Worm (Caenorhabditis elegans): ENCODE data around the gene C10A4.1.

The C10A4.1 gene

DNA sequence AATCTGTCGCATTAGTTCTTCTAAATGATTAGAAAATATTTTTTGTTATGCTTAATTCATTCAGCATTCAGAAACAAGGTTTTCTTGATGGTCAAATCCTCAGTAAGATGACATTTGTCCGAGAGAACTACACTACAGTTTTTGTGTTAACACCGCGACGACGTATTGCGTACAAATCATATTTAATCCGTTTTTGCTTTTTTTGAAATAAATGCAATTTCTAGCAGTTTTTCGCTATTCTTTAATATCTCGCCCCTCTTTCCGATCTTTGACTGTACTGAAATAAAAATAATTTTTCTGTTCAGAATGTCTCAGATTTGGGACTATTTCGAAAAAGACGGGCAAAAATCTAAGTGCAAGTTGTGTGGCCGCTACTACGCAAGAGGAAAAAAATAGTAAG is at the start of gene C10A4.1:
C10A4.1 (plus strand) TSS at position 301 of the 400 bp plus-strand sequence.
- TF ChIP-seq xnd-1 (tag; optimal IDR thresholded peaks at IDR 0.05) (no peak), aptf-2 (GFP tag; conservative IDR thresholded peaks at IDR 0.05) (no peak), mxl-1 (tag; optimal IDR thresholded peaks at IDR 0.05) (no peak), madf-10 (tag; optimal IDR thresholded peaks at IDR 0.05) (no peak), nfya-1 (tag; optimal IDR thresholded peaks at IDR 0.05; ENCODE audit: borderline replicate concordance, insufficient read depth) (no peak), B0336.3 (GFP tag; IDR thresholded peaks at IDR 0.05) (no peak), lir-1 (GFP tag; conservative IDR thresholded peaks at IDR 0.05) (no peak), attf-5 (GFP tag; optimal IDR thresholded peaks at IDR 0.05) (no peak), F22D6.2 (tag; optimal IDR thresholded peaks at IDR 0.05) (no peak), lin-35 (GFP tag; optimal IDR thresholded peaks at IDR 0.05) (no peak), F57A8.1 (GFP tag; optimal IDR thresholded peaks at IDR 0.05) (no peak), akir-1 (GFP tag; optimal IDR thresholded peaks at IDR 0.05) (no peak), ceh-40 (GFP tag; IDR thresholded peaks at IDR 0.05) (no peak), sptf-2 (GFP tag; optimal IDR thresholded peaks at IDR 0.05) (no peak)

- TF ChIP-seq bed-1 (GFP tag; IDR thresholded peaks at IDR 0.05) (no peak), Y53G8AR.9 (GFP tag; conservative IDR thresholded peaks at IDR 0.05) (no peak), hrde-1 (tag; optimal IDR thresholded peaks at IDR 0.05; ENCODE audit: borderline replicate concordance) (no peak), egl-44 (GFP tag; IDR thresholded peaks at IDR 0.05) (no peak), cebp-1 (GFP tag; IDR thresholded peaks at IDR 0.05) (no peak), cebp-1 (tag; optimal IDR thresholded peaks at IDR 0.05) (no peak)
These were observed 46.4 kb upstream of the C10A4.1 start for ce11 chrX:7369770-7370169.

DNA sequence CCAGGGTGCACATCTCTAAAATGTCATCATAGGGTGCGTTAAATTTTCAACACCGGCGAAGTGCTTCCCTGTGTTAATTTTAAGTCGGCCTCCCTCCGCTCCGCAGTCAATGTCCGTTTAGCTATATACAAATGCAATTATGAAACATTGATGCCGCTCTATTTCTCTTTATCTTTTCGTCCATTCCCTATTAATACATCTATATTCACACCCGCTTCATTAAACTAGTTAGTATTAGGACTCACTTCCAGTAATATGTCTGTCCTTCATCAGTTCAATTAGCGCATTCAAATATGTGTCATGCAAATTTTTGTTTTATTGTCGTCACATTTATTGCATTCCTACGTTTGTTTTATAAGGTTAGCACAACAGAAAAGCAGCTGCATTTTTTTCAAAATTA is 44.2 kb upstream of the C10A4.1 start:
- TF ChIP-seq F33H1.4 (GFP tag; IDR thresholded peaks at IDR 0.05) (no peak), lin-35 (GFP tag; optimal IDR thresholded peaks at IDR 0.05) (no peak), ceh-40 (GFP tag; IDR thresholded peaks at IDR 0.05) (no peak), F49E8.2 (tag; optimal IDR thresholded peaks at IDR 0.05; ENCODE audit: insufficient read depth) (no peak), F23B12.7 (tag; optimal IDR thresholded peaks at IDR 0.05; ENCODE audit: insufficient read depth) (no peak), Y67H2A.10 (GFP tag; conservative IDR thresholded peaks at IDR 0.05) (no peak), F57A8.1 (GFP tag; optimal IDR thresholded peaks at IDR 0.05) (no peak), mcd-1 (GFP tag; IDR thresholded peaks at IDR 0.05) (no peak), ceh-91 (GFP tag; IDR thresholded peaks at IDR 0.05) (no peak), Y53F4B.3 (GFP tag; IDR thresholded peaks at IDR 0.05) (no peak), ceh-100 (GFP tag; IDR thresholded peaks at IDR 0.05) (no peak), egl-18 (GFP tag; IDR thresholded peaks at IDR 0.05) (no peak), snpc-1.3 (tag; optimal IDR thresholded peaks at IDR 0.05; ENCODE audit: insufficient read depth) (no peak), B0019.2 (GFP tag; conservative IDR thresholded peaks at IDR 0.05) (no peak), gei-17 (GFP tag; optimal IDR thresholded peaks at IDR 0.05) (no peak), D2030.7 (GFP tag; IDR thresholded peaks at IDR 0.05) (no peak)

DNA sequence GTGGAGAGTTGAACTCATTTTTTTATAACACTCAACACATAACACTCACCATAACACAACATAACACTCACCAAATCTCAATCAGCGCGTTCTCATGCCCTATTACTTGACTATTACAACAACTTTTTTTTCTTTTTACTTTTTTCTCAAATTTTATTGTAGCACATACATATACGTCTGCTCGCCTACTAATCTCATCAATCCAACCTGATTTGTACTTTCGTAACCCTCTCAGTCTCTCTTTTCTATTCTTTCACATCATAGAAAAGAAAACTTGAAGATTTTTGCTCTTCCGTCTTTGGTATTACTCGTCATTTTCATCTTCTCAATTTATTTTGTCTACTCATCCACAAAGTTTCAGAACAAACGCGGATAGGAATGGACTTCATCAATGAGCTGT is 39.2 kb upstream of the C10A4.1 start, which contains the start of gene npr-8:
npr-8 (plus strand) TSS at position 362 of the 400 bp plus-strand sequence.
- TF ChIP-seq hmg-1.2 (GFP tag; IDR thresholded peaks at IDR 0.05), result no peak
- no peak for TF ChIP-seq Y95B8A.8 (GFP tag; IDR thresholded peaks at IDR 0.05)
- TF ChIP-seq fkh-3 (tag; optimal IDR thresholded peaks at IDR 0.05), result no peak
- TF ChIP-seq ceh-27 (GFP tag; optimal IDR thresholded peaks at IDR 0.05), result no peak
- no peak for TF ChIP-seq K11D2.4 (GFP tag; IDR thresholded peaks at IDR 0.05)
- TF ChIP-seq aptf-2 (GFP tag; conservative IDR thresholded peaks at IDR 0.05), result no peak
- no peak for TF ChIP-seq zim-3 (tag; optimal IDR thresholded peaks at IDR 0.05)
- TF ChIP-seq tlf-1 (GFP tag; optimal IDR thresholded peaks at IDR 0.05), result no peak
- no peak for TF ChIP-seq lin-26 (GFP tag; IDR thresholded peaks at IDR 0.05)
- no peak for TF ChIP-seq nhr-179 (tag; optimal IDR thresholded peaks at IDR 0.05)
- TF ChIP-seq hrde-1 (tag; optimal IDR thresholded peaks at IDR 0.05; ENCODE audit: borderline replicate concordance), result no peak
- no peak for TF ChIP-seq nhr-27 (tag; optimal IDR thresholded peaks at IDR 0.05)
- no peak for TF ChIP-seq ama-1 (optimal IDR thresholded peaks at IDR 0.05)
- TF ChIP-seq ama-1 (GFP tag; optimal IDR thresholded peaks at IDR 0.05), result no peak
- TF ChIP-seq dpl-1 (GFP tag; optimal IDR thresholded peaks at IDR 0.05), result no peak
- TF ChIP-seq cebp-1 (GFP tag; IDR thresholded peaks at IDR 0.05), result no peak
- no peak for TF ChIP-seq cebp-1 (tag; optimal IDR thresholded peaks at IDR 0.05)
